Fruit fly (Drosophila melanogaster): ENCODE data around the gene CG42654.

CG42654 gene

DNA sequence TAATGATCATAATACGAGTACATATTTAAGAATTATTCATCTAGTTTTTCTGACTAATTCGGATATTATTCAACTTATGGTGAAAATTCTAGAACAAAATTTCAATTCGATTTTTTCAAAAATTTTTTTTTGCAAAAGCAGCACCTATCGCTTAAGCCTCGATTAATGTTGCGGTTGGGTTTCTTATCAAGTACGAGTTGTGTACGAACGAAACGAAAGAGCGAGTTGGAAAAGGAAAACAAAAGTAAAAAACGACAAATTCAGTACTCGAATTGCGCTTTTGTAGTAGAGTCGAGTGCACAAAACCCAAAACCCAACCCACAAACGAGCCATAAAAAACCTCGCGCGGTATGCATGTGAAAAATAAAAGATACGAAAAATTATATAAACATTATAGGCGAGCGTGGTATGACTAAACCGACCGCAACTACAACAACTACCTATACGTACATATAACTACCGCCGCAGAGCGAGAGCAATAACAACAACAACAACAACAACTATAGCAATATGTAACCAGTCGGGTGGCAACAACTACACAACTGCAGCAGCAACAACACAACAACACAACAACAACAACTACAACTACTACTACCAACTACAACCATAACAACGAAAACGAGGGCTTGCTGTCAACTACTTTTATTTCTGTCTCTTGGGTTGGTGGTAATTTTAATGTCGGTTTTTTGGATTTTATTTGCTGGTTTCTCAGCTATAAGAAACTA is 49.8 kb downstream of the CG42654 start:
- TF ChIP-seq CG17801 (GFP tag; optimal IDR thresholded peaks at IDR 0.05; ENCODE audit: partially characterized antibody) = peak; percentile 25

Measured in ovary, adult (tissue).